Fruit fly (Drosophila melanogaster) whole organism, wandering third instar larva: ENCODE data around the gene CG17294.

Experiments used
- Hnf4 ChIP-seq: fragments of 200-800 bp; sonication (Bioruptor generic); optimal IDR thresholded peaks from 2 replicates; lab custom pipeline; 2016; ENCODE audit warnings: missing biosample characterization, mild to moderate bottlenecking, missing genetic modification characterization
- Jra ChIP-seq: sonication (Bioruptor generic); optimal IDR thresholded peaks from 2 replicates; lab custom pipeline; 2016; ENCODE audit warnings: missing biosample characterization, missing genetic modification characterization
- Myc ChIP-seq: fragments of >200 bp; optimal IDR thresholded peaks from 2 replicates; lab custom pipeline; 2017
- dl ChIP-seq, 2 experiments: fragments of 175-275, 200-275 bp in 1 of 2; fragments of 200-275 bp in 1 of 2; sonication (Bioruptor generic); optimal IDR thresholded peaks; lab custom pipeline; 2018; ENCODE audit warnings: mild to moderate bottlenecking in 2 of 2, missing biosample characterization in 2 of 2, missing genetic modification characterization in 2 of 2, moderate library complexity in 2 of 2; ENCODE audit not compliant: partially characterized antibody in 2 of 2, insufficient read depth in 1 of 2
- psq ChIP-seq: fragments of 200-800 bp; sonication (Bioruptor generic); optimal IDR thresholded peaks from 3 replicates; lab custom pipeline; 2017; ENCODE audit warnings: missing biosample characterization, mild to moderate bottlenecking, missing genetic modification characterization, moderate library complexity
- rgr ChIP-seq: fragments of 200-800 bp; sonication (Bioruptor generic); optimal IDR thresholded peaks from 3 replicates; lab custom pipeline; 2016; ENCODE audit warnings: missing biosample characterization, mild to moderate bottlenecking, missing genetic modification characterization

- TF ChIP-seq Myc (lab: Kevin White, UChicago): no peak
- TF ChIP-seq psq (GFP tag; lab: Kevin White, UChicago): no peak
- TF ChIP-seq Hnf4: no peak
- no peak for TF ChIP-seq dl (GFP tag; optimal IDR thresholded peaks at IDR 0.05; lab: Kevin White, UChicago; ENCODE audit: insufficient read depth in 1 of 2, partially characterized antibody in 2 of 2)
- TF ChIP-seq Jra: no peak
- no peak for TF ChIP-seq rgr (GFP tag; lab: Kevin White, UChicago)
These were observed 12.4 kb downstream of the CG17294 start, which contains the start of gene CG42819 for dm6 chr2L:8389231-8389630.
